Worm (Caenorhabditis elegans) whole organism, young adult: Measurements from ENCODE around the gene T10H4.13.

Source experiments
- B0336.3 ChIP-seq: fragments of 200-800 bp; sonication (Bioruptor generic); IDR thresholded peaks from 2 replicates; pipeline ENCODE4 v1.3.6; 2022; ENCODE audit warnings: missing genetic modification characterization, missing compliant biosample characterization
- F22D6.2 ChIP-seq: sonication (generic microtip); optimal IDR thresholded peaks from 2 replicates; lab custom pipeline; 2016; ENCODE audit warnings: mild to moderate bottlenecking, missing genetic modification characterization, missing compliant biosample characterization
- F39B2.1 ChIP-seq: fragments of 200-800 bp; sonication (Bioruptor generic); IDR thresholded peaks from 2 replicates; pipeline ENCODE4 v1.3.6; 2022; ENCODE audit warnings: missing genetic modification reagents, missing genetic modification characterization, missing compliant biosample characterization
- F57C9.4 ChIP-seq: sonication (generic microtip); optimal IDR thresholded peaks from 2 replicates; lab custom pipeline; 2017; ENCODE audit warnings: mild to moderate bottlenecking, missing genetic modification characterization, missing compliant biosample characterization
- T07F8.4 ChIP-seq: sonication (generic microtip); optimal IDR thresholded peaks from 2 replicates; lab custom pipeline; 2016; ENCODE audit warnings: mild to moderate bottlenecking, missing genetic modification characterization, moderate library complexity, missing compliant biosample characterization
- T26A5.8 ChIP-seq: sonication (generic microtip); optimal IDR thresholded peaks from 2 replicates; lab custom pipeline; 2016; ENCODE audit warnings: missing genetic modification characterization, missing compliant biosample characterization
- Y53F4B.3 ChIP-seq: fragments of 200-800 bp; sonication (Bioruptor generic); IDR thresholded peaks from 2 replicates; pipeline ENCODE4 v1.3.6; 2022; ENCODE audit warnings: missing genetic modification reagents, missing genetic modification characterization, missing compliant biosample characterization
- Y95B8A.8 ChIP-seq: fragments of 200-800 bp; sonication (Bioruptor generic); IDR thresholded peaks from 2 replicates; pipeline ENCODE4 v1.3.6; 2022; ENCODE audit warnings: missing genetic modification reagents, missing genetic modification characterization, missing compliant biosample characterization
- ZK185.1 ChIP-seq: sonication (generic microtip); optimal IDR thresholded peaks from 2 replicates; lab custom pipeline; 2016; ENCODE audit warnings: mild to moderate bottlenecking, missing genetic modification characterization, missing compliant biosample characterization; ENCODE audit not compliant: poor library complexity, severe bottlenecking
- aptf-2 ChIP-seq: fragments of 200-800 bp; sonication (Bioruptor generic); conservative IDR thresholded peaks from 2 replicates; pipeline ENCODE4 v1.3.6; 2022; ENCODE audit warnings: missing genetic modification reagents, missing genetic modification characterization, missing compliant biosample characterization
- aptf-3 ChIP-seq: fragments of 200-800 bp; sonication (Bioruptor generic); IDR thresholded peaks from 2 replicates; pipeline ENCODE4 v1.3.6; 2022; ENCODE audit warnings: missing genetic modification characterization, missing compliant biosample characterization
- attf-6 ChIP-seq: fragments of 200-800 bp; sonication (Bioruptor generic); IDR thresholded peaks from 2 replicates; pipeline ENCODE4 v1.3.6; 2022; ENCODE audit warnings: missing genetic modification reagents, missing genetic modification characterization, missing compliant biosample characterization
- cebp-1 ChIP-seq, 2 experiments: fragments of 200-800 bp in 1 of 2; sonication (Bioruptor generic) in 1 of 2; sonication (generic microtip) in 1 of 2; IDR thresholded peaks in 1 of 2; optimal IDR thresholded peaks in 1 of 2; 2 replicates each; pipeline versions ENCODE4 v1.3.6 to Lab custom; 2017 to 2022; ENCODE audit warnings: missing compliant biosample characterization in 2 of 2, missing genetic modification characterization in 2 of 2, mild to moderate bottlenecking in 1 of 2, missing genetic modification reagents in 1 of 2, moderate library complexity in 1 of 2
- cebp-2 ChIP-seq: fragments of 200-800 bp; sonication (Bioruptor generic); IDR thresholded peaks from 2 replicates; pipeline ENCODE4 v1.3.6; 2022; ENCODE audit warnings: missing genetic modification characterization, missing compliant biosample characterization
- ceh-27 ChIP-seq: fragments of 200-800 bp; sonication (Bioruptor generic); optimal IDR thresholded peaks from 2 replicates; lab custom pipeline; 2018; ENCODE audit warnings: mild to moderate bottlenecking, missing genetic modification characterization, moderate library complexity, missing compliant biosample characterization
- egrh-3 ChIP-seq: fragments of 200-800 bp; sonication (Bioruptor generic); IDR thresholded peaks from 2 replicates; pipeline ENCODE4 v1.3.6; 2022; ENCODE audit warnings: missing genetic modification reagents, missing genetic modification characterization, missing compliant biosample characterization
- lin-40 ChIP-seq: sonication (generic microtip); optimal IDR thresholded peaks from 2 replicates; lab custom pipeline; 2016; ENCODE audit warnings: missing genetic modification characterization, mild to moderate bottlenecking, missing compliant biosample characterization, missing genotype, missing genetic modification reagents
- lir-1 ChIP-seq: fragments of 200-800 bp; sonication (Bioruptor generic); conservative IDR thresholded peaks from 2 replicates; pipeline ENCODE4 v1.3.6; 2022; ENCODE audit warnings: missing genetic modification reagents, missing genetic modification characterization, missing compliant biosample characterization
- lsy-27 ChIP-seq: sonication (generic microtip); optimal IDR thresholded peaks from 2 replicates; lab custom pipeline; 2017; ENCODE audit warnings: missing genetic modification characterization, mild to moderate bottlenecking, missing compliant biosample characterization, antibody characterized with exemption, missing genotype, borderline replicate concordance; ENCODE audit not compliant: insufficient read depth
- madf-3 ChIP-seq: fragments of 200-800 bp; sonication (Bioruptor generic); IDR thresholded peaks from 2 replicates; pipeline ENCODE4 v1.3.6; 2022; ENCODE audit warnings: missing genetic modification reagents, missing genetic modification characterization, missing compliant biosample characterization
- madf-6 ChIP-seq: fragments of 200-800 bp; sonication (Bioruptor generic); IDR thresholded peaks from 2 replicates; pipeline ENCODE4 v1.3.6; 2022; ENCODE audit warnings: missing genetic modification reagents, missing genetic modification characterization, missing compliant biosample characterization
- nhr-27 ChIP-seq: fragments of 200-800 bp; sonication (Bioruptor generic); optimal IDR thresholded peaks from 2 replicates; lab custom pipeline; 2018; ENCODE audit warnings: mild to moderate bottlenecking, missing genetic modification characterization, moderate library complexity, missing compliant biosample characterization
- rec-8 ChIP-seq, 2 experiments: sonication (generic microtip); optimal IDR thresholded peaks; 2 replicates each; lab custom pipeline; 2016; ENCODE audit warnings: mild to moderate bottlenecking in 2 of 2, missing genetic modification characterization in 2 of 2, missing genetic modification reagents in 2 of 2, missing genotype in 2 of 2, missing biosample characterization in 1 of 2, missing compliant biosample characterization in 1 of 2, moderate library complexity in 1 of 2
- sea-2 ChIP-seq: fragments of 200-800 bp; sonication (Bioruptor generic); IDR thresholded peaks from 2 replicates; pipeline ENCODE4 v1.3.6; 2022; ENCODE audit warnings: missing genetic modification characterization, missing compliant biosample characterization
- snpc-1.3 ChIP-seq: sonication (generic microtip); optimal IDR thresholded peaks from 2 replicates; lab custom pipeline; 2017; ENCODE audit warnings: missing genetic modification characterization, mild to moderate bottlenecking, missing compliant biosample characterization, antibody characterized with exemption, moderate library complexity, missing genotype, missing genetic modification reagents; ENCODE audit not compliant: insufficient read depth
- tbx-9 ChIP-seq: sonication (generic microtip); optimal IDR thresholded peaks from 2 replicates; lab custom pipeline; 2016; ENCODE audit warnings: borderline replicate concordance, missing genetic modification characterization, inconsistent platforms, missing compliant biosample characterization
- tlf-1 ChIP-seq: fragments of 200-800 bp; sonication (Bioruptor generic); optimal IDR thresholded peaks from 2 replicates; lab custom pipeline; 2018; ENCODE audit warnings: mild to moderate bottlenecking, missing genetic modification characterization, missing compliant biosample characterization
- zim-3 ChIP-seq: sonication (generic microtip); optimal IDR thresholded peaks from 2 replicates; lab custom pipeline; 2017; ENCODE audit warnings: mild to moderate bottlenecking, missing genetic modification characterization, moderate library complexity, missing compliant biosample characterization
- ztf-22 ChIP-seq: fragments of 200-800 bp; sonication (Bioruptor generic); optimal IDR thresholded peaks from 2 replicates; lab custom pipeline; 2018; ENCODE audit warnings: mild to moderate bottlenecking, missing genetic modification characterization, moderate library complexity, missing compliant biosample characterization
- ztf-6 ChIP-seq: fragments of 200-800 bp; sonication (Bioruptor generic); IDR thresholded peaks from 2 replicates; pipeline ENCODE4 v1.3.6; 2022; ENCODE audit warnings: missing genetic modification reagents, missing genetic modification characterization, missing compliant biosample characterization

The T10H4.13 gene

ce11 chrV:15310780-15311179 lies 43.5 kb upstream of the T10H4.13 start, which contains the start of gene irld-62:
Gene irld-62, plus strand, starts transcription at chrV:15311080.
- no peak for TF ChIP-seq madf-3 (GFP tag; lab: Robert Waterston, UW)
- no peak for TF ChIP-seq lin-40 (tag; lab: Kevin White, UChicago)
- no peak for TF ChIP-seq egrh-3

ce11 chrV:15309011-15309410 lies 41.7 kb upstream of the T10H4.13 start, which contains the start of gene srz-10:
Gene srz-10, minus strand, starts transcription at chrV:15309098.
- TF ChIP-seq zim-3 (no peak), snpc-1.3 (tag; lab: Kevin White, UChicago) (no peak), tbx-9 (no peak), ztf-22 (GFP tag; lab: Kevin White, UChicago) (no peak), aptf-3 (GFP tag; lab: Robert Waterston, UW) (no peak), tlf-1 (GFP tag; lab: Kevin White, UChicago) (no peak), nhr-27 (no peak), aptf-2 (GFP tag; lab: Robert Waterston, UW) (no peak), cebp-2 (GFP tag; lab: Robert Waterston, UW) (no peak), madf-6 (GFP tag; lab: Robert Waterston, UW) (no peak), ZK185.1 (tag; lab: Kevin White, UChicago) (no peak)

ce11 chrV:15306745-15307144 lies 39.4 kb upstream of the T10H4.13 start, which contains the start of gene T26H8.4:
Gene T26H8.4, minus strand, starts transcription at chrV:15306845.
- no peak for TF ChIP-seq ztf-6 (GFP tag; lab: Robert Waterston, UW)
- TF ChIP-seq F22D6.2 (tag; lab: Kevin White, UChicago), result no peak
- no peak for TF ChIP-seq T26A5.8

ce11 chrV:15305502-15305901 lies 38.2 kb upstream of the T10H4.13 start, which contains the start of gene T26H8.5:
Gene T26H8.5, minus strand, starts transcription at chrV:15305602.
- TF ChIP-seq ceh-27 (GFP tag; lab: Kevin White, UChicago) (no peak), attf-6 (no peak), cebp-1 (GFP tag; IDR thresholded peaks at IDR 0.05; lab: Robert Waterston, UW) (no peak), cebp-1 (tag; optimal IDR thresholded peaks at IDR 0.05; lab: Kevin White, UChicago) (no peak), F57C9.4 (tag; lab: Kevin White, UChicago) (no peak), lir-1 (GFP tag; lab: Robert Waterston, UW) (no peak)

ce11 chrV:15303625-15304024 lies 36.3 kb upstream of the T10H4.13 start, which contains the start of gene srx-48:
Gene srx-48, minus strand, starts transcription at chrV:15303725.
- no peak for TF ChIP-seq T26A5.8
- no peak for TF ChIP-seq madf-3 (GFP tag; lab: Robert Waterston, UW)
- TF ChIP-seq T07F8.4 (tag; lab: Kevin White, UChicago), result no peak
- no peak for TF ChIP-seq B0336.3 (GFP tag; lab: Robert Waterston, UW)
- no peak for TF ChIP-seq ZK185.1 (tag; lab: Kevin White, UChicago)
- no peak for TF ChIP-seq nhr-27
- TF ChIP-seq rec-8 (tag; optimal IDR thresholded peaks at IDR 0.05; lab: Kevin White, UChicago), result no peak
- TF ChIP-seq cebp-1 (GFP tag; IDR thresholded peaks at IDR 0.05; lab: Robert Waterston, UW), result no peak
- no peak for TF ChIP-seq cebp-1 (tag; optimal IDR thresholded peaks at IDR 0.05; lab: Kevin White, UChicago)
- no peak for TF ChIP-seq sea-2 (GFP tag; lab: Robert Waterston, UW)
- TF ChIP-seq F39B2.1, result no peak
- no peak for TF ChIP-seq Y53F4B.3 (GFP tag; lab: Robert Waterston, UW)
- no peak for TF ChIP-seq lsy-27 (tag; lab: Kevin White, UChicago)
- no peak for TF ChIP-seq Y95B8A.8 (GFP tag; lab: Robert Waterston, UW)
